Worm (Caenorhabditis elegans) whole organism, L2 larva: ENCODE data around the gene str-185.

ENCODE experiments used
- F13H6.1 ChIP-seq: sonication (generic microtip); optimal IDR thresholded peaks from 2 replicates; lab custom pipeline; 2016; ENCODE audit warnings: missing genetic modification characterization, missing compliant biosample characterization
- R02D3.7 ChIP-seq: fragments of 150-350 bp; optimal IDR thresholded peaks from 2 replicates; lab custom pipeline; 2014; ENCODE audit warnings: missing biosample characterization, missing genetic modification characterization
- Y55F3AM.14 ChIP-seq: fragments of 200-800 bp; sonication (Bioruptor generic); optimal IDR thresholded peaks from 2 replicates; lab custom pipeline; 2018; ENCODE audit warnings: mild to moderate bottlenecking, missing genetic modification characterization, missing compliant biosample characterization
- aly-2 ChIP-seq: fragments of 150-350 bp; optimal IDR thresholded peaks from 2 replicates; lab custom pipeline; 2014; ENCODE audit warnings: missing biosample characterization, missing genetic modification characterization
- ama-1 ChIP-seq: fragments of 150-350 bp; optimal IDR thresholded peaks from 2 replicates; lab custom pipeline; 2018; ENCODE audit warnings: inconsistent platforms
- blmp-1 ChIP-seq: sonication (generic microtip); optimal IDR thresholded peaks from 2 replicates; lab custom pipeline; 2017; ENCODE audit warnings: missing genetic modification characterization, mild to moderate bottlenecking, missing compliant biosample characterization, antibody characterized with exemption, moderate library complexity; ENCODE audit not compliant: insufficient read depth
- ceh-16 ChIP-seq: fragments of 150-350 bp; optimal IDR thresholded peaks from 2 replicates; lab custom pipeline; 2014; ENCODE audit warnings: missing biosample characterization, missing genetic modification characterization
- crh-2 ChIP-seq: sonication (generic microtip); optimal IDR thresholded peaks from 2 replicates; lab custom pipeline; 2017; ENCODE audit warnings: missing biosample characterization, missing genetic modification characterization
- egl-27 ChIP-seq: sonication (generic microtip); optimal IDR thresholded peaks from 3 replicates; lab custom pipeline; 2017; ENCODE audit warnings: missing biosample characterization, missing genetic modification reagents, missing genetic modification characterization
- elt-1 ChIP-seq: fragments of 150-350 bp; optimal IDR thresholded peaks from 2 replicates; lab custom pipeline; 2014; ENCODE audit warnings: missing biosample characterization, missing genetic modification characterization
- fos-1 ChIP-seq: fragments of 150-350 bp; optimal IDR thresholded peaks from 2 replicates; lab custom pipeline; 2014; ENCODE audit warnings: missing biosample characterization, missing genetic modification characterization
- gmeb-1 ChIP-seq: fragments of 150-350 bp; optimal IDR thresholded peaks from 2 replicates; lab custom pipeline; 2014; ENCODE audit warnings: missing biosample characterization, missing genetic modification characterization
- lin-11 ChIP-seq: fragments of 150-350 bp; sonication (generic microtip); optimal IDR thresholded peaks from 2 replicates; lab custom pipeline; 2014; ENCODE audit warnings: missing biosample characterization, missing genetic modification characterization, inconsistent platforms, mixed read lengths
- lin-39 ChIP-seq: fragments of 150-350 bp; optimal IDR thresholded peaks from 2 replicates; lab custom pipeline; 2014; ENCODE audit warnings: missing biosample characterization, missing genetic modification reagents, missing genetic modification characterization
- lsy-2 ChIP-seq, 2 experiments: fragments of 150-350 bp in 1 of 2; sonication (generic microtip) in 1 of 2; optimal IDR thresholded peaks; 2 replicates each; lab custom pipeline; 2014 to 2017; ENCODE audit warnings: missing biosample characterization in 2 of 2, missing genetic modification characterization in 2 of 2
- mab-5 ChIP-seq: fragments of 150-350 bp; optimal IDR thresholded peaks from 2 replicates; lab custom pipeline; 2014; ENCODE audit warnings: missing biosample characterization, missing genetic modification characterization
- mbf-1 ChIP-seq: sonication (generic microtip); optimal IDR thresholded peaks from 2 replicates; lab custom pipeline; 2017; ENCODE audit warnings: missing biosample characterization, missing genetic modification characterization
- mdl-1 ChIP-seq, 2 experiments: fragments of 150-350 bp in 1 of 2; sonication (generic microtip) in 1 of 2; optimal IDR thresholded peaks; 2 replicates each; lab custom pipeline; 2017; ENCODE audit warnings: missing biosample characterization in 2 of 2, missing genetic modification characterization in 2 of 2
- nhr-10 ChIP-seq: sonication (generic microtip); optimal IDR thresholded peaks from 2 replicates; lab custom pipeline; 2017; ENCODE audit warnings: missing biosample characterization, missing genetic modification characterization
- nhr-11 ChIP-seq: fragments of 150-350 bp; optimal IDR thresholded peaks from 2 replicates; lab custom pipeline; 2014; ENCODE audit warnings: missing biosample characterization, missing genetic modification characterization
- nhr-129 ChIP-seq: fragments of 150-350 bp; optimal IDR thresholded peaks from 2 replicates; lab custom pipeline; 2014; ENCODE audit warnings: missing biosample characterization, missing genetic modification characterization
- nhr-21 ChIP-seq: fragments of 150-350 bp; optimal IDR thresholded peaks from 2 replicates; lab custom pipeline; 2014; ENCODE audit warnings: missing biosample characterization, missing genetic modification characterization
- nhr-23 ChIP-seq: fragments of 150-350 bp; optimal IDR thresholded peaks from 2 replicates; lab custom pipeline; 2014; ENCODE audit warnings: missing biosample characterization, missing genetic modification reagents, missing genetic modification characterization
- nhr-237 ChIP-seq: fragments of 150-350 bp; optimal IDR thresholded peaks from 2 replicates; lab custom pipeline; 2014; ENCODE audit warnings: missing biosample characterization, missing genetic modification characterization
- nhr-25 ChIP-seq: fragments of 150-350 bp; sonication (generic microtip); optimal IDR thresholded peaks from 3 replicates; lab custom pipeline; 2014; ENCODE audit warnings: missing biosample characterization, missing genetic modification characterization
- nhr-6 ChIP-seq: fragments of 150-350 bp; optimal IDR thresholded peaks from 2 replicates; lab custom pipeline; 2014; ENCODE audit warnings: missing biosample characterization, missing genetic modification characterization
- nhr-77 ChIP-seq: fragments of 150-350 bp; optimal IDR thresholded peaks from 2 replicates; lab custom pipeline; 2014; ENCODE audit warnings: missing biosample characterization, missing genetic modification characterization
- sem-4 ChIP-seq: fragments of 150-350 bp; optimal IDR thresholded peaks from 2 replicates; lab custom pipeline; 2014; ENCODE audit warnings: missing biosample characterization, missing genetic modification reagents, missing genetic modification characterization
- sma-3 ChIP-seq: sonication (generic microtip); optimal IDR thresholded peaks from 2 replicates; lab custom pipeline; 2016; ENCODE audit warnings: missing genetic modification reagents, missing genetic modification characterization, missing compliant biosample characterization
- sma-9 ChIP-seq, 2 experiments: fragments of 150-350 bp in 1 of 2; sonication (generic microtip) in 1 of 2; optimal IDR thresholded peaks; 2 replicates each; lab custom pipeline; 2014 to 2016; ENCODE audit warnings: missing genetic modification characterization in 2 of 2, mild to moderate bottlenecking in 1 of 2, missing biosample characterization in 1 of 2, missing compliant biosample characterization in 1 of 2, missing genetic modification reagents in 1 of 2, moderate library complexity in 1 of 2
- snpc-4 ChIP-seq: fragments of 150-350 bp; optimal IDR thresholded peaks from 2 replicates; lab custom pipeline; 2014; ENCODE audit warnings: missing biosample characterization, missing genetic modification characterization
- unc-55 ChIP-seq: fragments of 150-350 bp; sonication (generic microtip); optimal IDR thresholded peaks from 3 replicates; lab custom pipeline; 2014; ENCODE audit warnings: missing biosample characterization, missing genetic modification reagents, missing genetic modification characterization
- ztf-1 ChIP-seq: fragments of 200-800 bp; sonication (Bioruptor generic); conservative IDR thresholded peaks from 2 replicates; pipeline ENCODE4 v1.3.6; 2022; ENCODE audit warnings: missing genetic modification characterization, missing compliant biosample characterization
- ztf-4 ChIP-seq: fragments of 150-350 bp; optimal IDR thresholded peaks from 2 replicates; lab custom pipeline; 2014; ENCODE audit warnings: missing biosample characterization, missing genetic modification characterization

Gene str-185

ce11 chrIV:4399418-4400136 lies 30.2 kb downstream of the str-185 start:
- TF ChIP-seq blmp-1 (tag; lab: Kevin White, UChicago) (peak; percentile 94), F13H6.1 (tag; lab: Kevin White, UChicago) (peak; percentile 53), ztf-1 (GFP tag; lab: Robert Waterston, UW) (no peak), nhr-25 (tag; lab: Kevin White, UChicago) (peak; percentile 47), mdl-1 (tag; optimal IDR thresholded peaks at IDR 0.05; lab: Kevin White, UChicago) (no peak)

DNA sequence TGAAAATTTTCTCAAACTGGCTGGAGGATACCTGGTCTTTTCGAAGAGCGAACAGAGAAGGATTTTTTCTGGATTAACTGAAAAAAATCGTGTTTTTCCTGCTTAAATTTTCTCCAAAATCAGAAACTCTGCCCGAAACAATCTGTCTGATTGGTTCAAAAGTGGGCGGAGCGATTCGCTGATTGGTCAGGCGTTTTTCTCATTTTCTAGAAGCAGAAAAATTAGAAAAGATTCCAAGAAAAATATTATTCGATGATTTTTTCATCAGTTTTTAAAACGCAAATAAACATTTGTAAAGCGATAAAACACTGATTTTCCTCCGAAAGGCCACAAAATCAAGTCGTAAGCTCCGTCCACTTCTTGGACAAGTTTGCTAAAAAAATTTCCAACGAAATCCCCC lies 30.9 kb downstream of the str-185 start:
- TF ChIP-seq elt-1 (tag; lab: Kevin White, UChicago): no peak
- no peak for TF ChIP-seq nhr-6 (tag; lab: Kevin White, UChicago)
- no peak for TF ChIP-seq nhr-10
- no peak for TF ChIP-seq ceh-16 (tag; lab: Kevin White, UChicago)
- no peak for TF ChIP-seq lin-11 (tag; lab: Kevin White, UChicago)
- no peak for TF ChIP-seq aly-2 (tag; lab: Kevin White, UChicago)
- TF ChIP-seq nhr-23 (tag; lab: Kevin White, UChicago): no peak

- TF ChIP-seq nhr-129 (tag; lab: Kevin White, UChicago): peak; percentile 2
- peak; percentile 26 for TF ChIP-seq sma-9 (GFP tag; optimal IDR thresholded peaks at IDR 0.05; lab: Kevin White, UChicago)
- no peak for TF ChIP-seq sma-9 (tag; optimal IDR thresholded peaks at IDR 0.05; lab: Kevin White, UChicago)
- no peak for TF ChIP-seq gmeb-1 (tag; lab: Kevin White, UChicago)
- peak; percentile 45 for TF ChIP-seq nhr-21
- TF ChIP-seq nhr-25 (tag; lab: Kevin White, UChicago): peak; percentile 53
- TF ChIP-seq mdl-1 (tag; optimal IDR thresholded peaks at IDR 0.05; lab: Kevin White, UChicago): peak in 1 of 2 experiments; percentile 8
- peak; percentile 51 for TF ChIP-seq F13H6.1 (tag; lab: Kevin White, UChicago)
- peak; percentile 16 for TF ChIP-seq unc-55 (GFP tag; lab: Kevin White, UChicago)
- TF ChIP-seq fos-1 (tag; lab: Kevin White, UChicago): no peak
- peak; percentile 12 for TF ChIP-seq Y55F3AM.14 (GFP tag; lab: Kevin White, UChicago)
- TF ChIP-seq blmp-1 (tag; lab: Kevin White, UChicago): peak; percentile 38
- no peak for TF ChIP-seq ztf-1 (GFP tag; lab: Robert Waterston, UW)
- TF ChIP-seq, all 48 proteins: peak for 9
Observed at ce11 chrIV:4398420-4398819, 31.4 kb downstream of the str-185 start.

DNA sequence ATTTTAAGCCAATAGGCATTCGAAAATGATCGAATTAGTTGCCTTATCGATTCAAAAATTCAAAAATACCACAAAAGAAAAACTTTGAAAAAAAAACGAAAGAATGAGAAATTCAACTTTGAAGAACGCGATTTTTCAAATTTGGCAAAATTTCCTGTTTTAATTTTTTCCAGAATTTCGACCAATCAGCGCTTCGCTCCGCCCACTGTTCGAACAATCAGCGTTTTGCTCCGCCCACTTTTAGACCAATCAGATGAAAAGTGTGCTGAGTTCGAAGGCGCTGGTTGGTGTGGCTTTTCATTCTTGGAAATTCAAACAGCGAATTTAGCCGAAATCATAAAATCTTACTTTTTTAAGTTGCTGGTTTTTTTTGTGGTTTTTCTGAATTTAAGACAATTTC lies 32.2 kb downstream of the str-185 start:
- no peak for TF ChIP-seq unc-55 (GFP tag; lab: Kevin White, UChicago)
- TF ChIP-seq ama-1 (lab: Kevin White, UChicago): no peak
- no peak for TF ChIP-seq snpc-4 (tag; lab: Kevin White, UChicago)
- no peak for TF ChIP-seq mab-5 (tag; lab: Kevin White, UChicago)
- no peak for TF ChIP-seq egl-27 (tag; lab: Kevin White, UChicago)
- TF ChIP-seq crh-2 (tag; lab: Kevin White, UChicago): no peak
- TF ChIP-seq lsy-2 (tag; optimal IDR thresholded peaks at IDR 0.05; lab: Kevin White, UChicago): no peak
- TF ChIP-seq ceh-16 (tag; lab: Kevin White, UChicago): no peak
- TF ChIP-seq nhr-6 (tag; lab: Kevin White, UChicago): no peak
- TF ChIP-seq ztf-4 (tag; lab: Kevin White, UChicago): no peak
- TF ChIP-seq gmeb-1 (tag; lab: Kevin White, UChicago): no peak
- TF ChIP-seq sma-9 (GFP tag; optimal IDR thresholded peaks at IDR 0.05; lab: Kevin White, UChicago): no peak
- no peak for TF ChIP-seq sma-9 (tag; optimal IDR thresholded peaks at IDR 0.05; lab: Kevin White, UChicago)
- TF ChIP-seq nhr-77 (tag; lab: Kevin White, UChicago): no peak
- TF ChIP-seq mdl-1 (tag; optimal IDR thresholded peaks at IDR 0.05; lab: Kevin White, UChicago): no peak
- TF ChIP-seq nhr-237 (tag; lab: Kevin White, UChicago): no peak
- TF ChIP-seq mbf-1 (tag; lab: Kevin White, UChicago): no peak
- no peak for TF ChIP-seq elt-1 (tag; lab: Kevin White, UChicago)

- TF ChIP-seq nhr-11 (tag; lab: Kevin White, UChicago) (no peak), sem-4 (tag; lab: Kevin White, UChicago) (peak; percentile 19), blmp-1 (tag; lab: Kevin White, UChicago) (peak; percentile 41), fos-1 (tag; lab: Kevin White, UChicago) (peak; percentile 25), lin-39 (tag; lab: Kevin White, UChicago) (no peak), nhr-6 (tag; lab: Kevin White, UChicago) (no peak), R02D3.7 (tag; lab: Kevin White, UChicago) (no peak), sma-3 (GFP tag; lab: Kevin White, UChicago) (peak; percentile 1), nhr-77 (tag; lab: Kevin White, UChicago) (no peak), crh-2 (tag; lab: Kevin White, UChicago) (peak; percentile 2)
Observed at ce11 chrIV:4397111-4397510, 32.7 kb downstream of the str-185 start.
